Fruit fly (Drosophila melanogaster) whole organism, embryonic: Measurements from ENCODE around the gene CG31650.

Experiments used
- Atf3 ChIP-seq: fragments of 200-800 bp; sonication (Bioruptor generic); optimal IDR thresholded peaks from 3 replicates; lab custom pipeline; 2016; ENCODE audit warnings: missing biosample characterization, missing genetic modification characterization
- Awh ChIP-seq: fragments of 200-800 bp; sonication (Bioruptor generic); IDR thresholded peaks from 2 replicates; pipeline ENCODE4, ENCODE4 v1.3.6; 2022; ENCODE audit warnings: missing biosample characterization, missing genetic modification characterization
- BEAF-32 ChIP-seq: fragments of 200-800 bp; sonication (Bioruptor generic); optimal IDR thresholded peaks from 3 replicates; lab custom pipeline; 2017; ENCODE audit warnings: missing biosample characterization, missing genetic modification characterization, mild to moderate bottlenecking, moderate library complexity, missing genetic modification reagents
- CG10565 ChIP-seq: fragments of 200-800 bp; sonication (Bioruptor generic); optimal IDR thresholded peaks from 3 replicates; lab custom pipeline; 2016; ENCODE audit warnings: missing biosample characterization, mild to moderate bottlenecking, missing genetic modification characterization
- CG12104 ChIP-seq: fragments of 200-800 bp; sonication (Bioruptor generic); optimal IDR thresholded peaks from 3 replicates; lab custom pipeline; 2016; ENCODE audit warnings: missing biosample characterization, missing genetic modification characterization
- CG12219 ChIP-seq: fragments of 200-800 bp; sonication (Bioruptor generic); optimal IDR thresholded peaks from 3 replicates; lab custom pipeline; 2018; ENCODE audit warnings: missing biosample characterization, mild to moderate bottlenecking, missing genetic modification characterization
- CG12942 ChIP-seq: fragments of 200-800 bp; sonication (Bioruptor generic); optimal IDR thresholded peaks from 3 replicates; lab custom pipeline; 2016; ENCODE audit warnings: missing biosample characterization, missing genetic modification characterization
- CG13296 ChIP-seq: fragments of 200-800 bp; sonication (Bioruptor generic); optimal IDR thresholded peaks from 3 replicates; lab custom pipeline; 2018; ENCODE audit warnings: missing biosample characterization, mild to moderate bottlenecking, missing genetic modification characterization
- CG14050 ChIP-seq: fragments of 200-800 bp; sonication (Bioruptor generic); IDR thresholded peaks from 3 replicates; pipeline ENCODE4 v1.3.6; 2022; ENCODE audit warnings: missing biosample characterization, missing genetic modification characterization
- CG1529 ChIP-seq: fragments of 200-800 bp; sonication (Bioruptor generic); optimal IDR thresholded peaks from 3 replicates; lab custom pipeline; 2018; ENCODE audit warnings: missing biosample characterization, missing genetic modification characterization
- CG2116 ChIP-seq: fragments of 200-800 bp; sonication (Bioruptor generic); optimal IDR thresholded peaks from 3 replicates; lab custom pipeline; 2018; ENCODE audit warnings: missing biosample characterization, mild to moderate bottlenecking, missing genetic modification characterization
- CG2678 ChIP-seq: fragments of 200-800 bp; sonication (Bioruptor generic); optimal IDR thresholded peaks from 3 replicates; lab custom pipeline; 2019; ENCODE audit warnings: missing biosample characterization, mild to moderate bottlenecking, missing genetic modification characterization, moderate library complexity
- CG30020 ChIP-seq: fragments of 200-800 bp; optimal IDR thresholded peaks from 2 replicates; lab custom pipeline; 2019; ENCODE audit warnings: missing biosample characterization, mild to moderate bottlenecking, missing genetic modification characterization, moderate library complexity
- CG3163 ChIP-seq: fragments of 200-800 bp; sonication (Bioruptor generic); optimal IDR thresholded peaks from 3 replicates; lab custom pipeline; 2016; ENCODE audit warnings: missing biosample characterization, missing genetic modification characterization
- CG32772 ChIP-seq: fragments of 200-800 bp; sonication (Bioruptor generic); IDR thresholded peaks from 2 replicates; pipeline ENCODE4 v1.3.6; 2022; ENCODE audit warnings: missing biosample characterization, missing genetic modification characterization
- CG3847 ChIP-seq: fragments of 200-800 bp; sonication (Bioruptor generic); IDR thresholded peaks from 2 replicates; pipeline ENCODE4 v1.3.6; 2022; ENCODE audit warnings: missing biosample characterization, missing genetic modification characterization
- CG4282 ChIP-seq: fragments of 200-800 bp; sonication (Bioruptor generic); optimal IDR thresholded peaks from 2 replicates; lab custom pipeline; 2016; ENCODE audit warnings: missing biosample characterization, missing genetic modification characterization
- CG4854 ChIP-seq: fragments of 200-800 bp; sonication (Bioruptor generic); optimal IDR thresholded peaks from 2 replicates; lab custom pipeline; 2016; ENCODE audit warnings: missing biosample characterization, missing genetic modification characterization, inconsistent platforms
- CG5180 ChIP-seq: fragments of 200-800 bp; sonication (Bioruptor generic); optimal IDR thresholded peaks from 3 replicates; lab custom pipeline; 2017; ENCODE audit warnings: missing biosample characterization, missing genetic modification characterization, mild to moderate bottlenecking, moderate library complexity, missing genetic modification reagents
- CG6272 ChIP-seq: fragments of 200-800 bp; sonication (Bioruptor generic); IDR thresholded peaks from 2 replicates; pipeline ENCODE4 v1.3.6; 2022; ENCODE audit warnings: missing biosample characterization, missing genetic modification characterization
- CG6654 ChIP-seq: fragments of 200-800 bp; sonication (Bioruptor generic); optimal IDR thresholded peaks from 2 replicates; lab custom pipeline; 2017; ENCODE audit warnings: missing biosample characterization, mild to moderate bottlenecking, missing genetic modification characterization
- CG7839 ChIP-seq: fragments of 200-800 bp; sonication (Bioruptor generic); optimal IDR thresholded peaks from 3 replicates; lab custom pipeline; 2018; ENCODE audit warnings: missing biosample characterization, mild to moderate bottlenecking, missing genetic modification characterization, moderate library complexity
- H15 ChIP-seq: fragments of 200-800 bp; sonication (Bioruptor generic); IDR thresholded peaks from 3 replicates; pipeline ENCODE4 v1.3.6; 2022; ENCODE audit warnings: missing biosample characterization, missing genetic modification characterization
- H2.0 ChIP-seq: fragments of 200-800 bp; sonication (Bioruptor generic); IDR thresholded peaks from 2 replicates; pipeline ENCODE4 v1.3.6; 2022; ENCODE audit warnings: missing biosample characterization, missing genetic modification characterization
- Max ChIP-seq: fragments of 200-800 bp; sonication (Bioruptor generic); optimal IDR thresholded peaks from 2 replicates; lab custom pipeline; 2016; ENCODE audit warnings: missing biosample characterization, mild to moderate bottlenecking, missing genetic modification characterization
- NK7.1 ChIP-seq: fragments of 200-800 bp; sonication (Bioruptor generic); optimal IDR thresholded peaks from 3 replicates; lab custom pipeline; 2016; ENCODE audit warnings: missing biosample characterization, missing genetic modification characterization
- Nf-YA ChIP-seq: fragments of 200-800 bp; sonication (Bioruptor generic); IDR thresholded peaks from 2 replicates; pipeline ENCODE4 v1.3.6; 2022; ENCODE audit warnings: missing biosample characterization, missing genetic modification characterization
- Nf-YB ChIP-seq: fragments of 200-800 bp; sonication (Bioruptor generic); optimal IDR thresholded peaks from 3 replicates; lab custom pipeline; 2019; ENCODE audit warnings: missing biosample characterization, mild to moderate bottlenecking, missing genetic modification characterization, moderate library complexity
- Sin3A ChIP-seq: fragments of >200 bp; optimal IDR thresholded peaks from 2 replicates; lab custom pipeline; 2018
- Sox100B ChIP-seq: fragments of 200-800 bp; sonication (Bioruptor generic); optimal IDR thresholded peaks from 3 replicates; lab custom pipeline; 2018; ENCODE audit warnings: missing biosample characterization, mild to moderate bottlenecking, missing genetic modification characterization
- Sox102F ChIP-seq: fragments of 200-800 bp; sonication (Bioruptor generic); optimal IDR thresholded peaks from 2 replicates; lab custom pipeline; 2018; ENCODE audit warnings: missing biosample characterization, mild to moderate bottlenecking, missing genetic modification characterization, moderate library complexity
- TFAM ChIP-seq: fragments of 200-800 bp; sonication (Bioruptor generic); optimal IDR thresholded peaks from 2 replicates; lab custom pipeline; 2017; ENCODE audit warnings: missing biosample characterization, missing genetic modification characterization, inconsistent platforms
- Vsx1 ChIP-seq: fragments of 200-800 bp; sonication (Bioruptor generic); optimal IDR thresholded peaks from 2 replicates; lab custom pipeline; 2017; ENCODE audit warnings: missing biosample characterization, mild to moderate bottlenecking, missing genetic modification characterization, missing genetic modification reagents
- ab ChIP-seq: fragments of 200-800 bp; sonication (Bioruptor generic); optimal IDR thresholded peaks from 2 replicates; lab custom pipeline; 2016; ENCODE audit warnings: missing biosample characterization, missing genetic modification characterization
- ap ChIP-seq: fragments of 200-800 bp; sonication (Bioruptor generic); IDR thresholded peaks from 2 replicates; pipeline ENCODE4 v1.3.6; 2022; ENCODE audit warnings: missing biosample characterization, missing genetic modification characterization
- ash1 ChIP-seq: fragments of 200-800 bp; sonication (Bioruptor generic); optimal IDR thresholded peaks from 2 replicates; lab custom pipeline; 2018; ENCODE audit warnings: missing biosample characterization, mild to moderate bottlenecking, missing genetic modification characterization
- bigmax ChIP-seq: fragments of 200-800 bp; sonication (Bioruptor generic); optimal IDR thresholded peaks from 2 replicates; lab custom pipeline; 2018; ENCODE audit warnings: missing biosample characterization, mild to moderate bottlenecking, missing genetic modification characterization
- dati ChIP-seq: fragments of 200-800 bp; sonication (Bioruptor generic); IDR thresholded peaks from 2 replicates; pipeline ENCODE4 v1.3.6; 2022; ENCODE audit warnings: missing biosample characterization, missing genetic modification characterization
- dm ChIP-seq: fragments of 200-800 bp; sonication (Bioruptor generic); optimal IDR thresholded peaks from 3 replicates; lab custom pipeline; 2016; ENCODE audit warnings: missing biosample characterization, missing genetic modification characterization
- fd3F ChIP-seq: fragments of 200-800 bp; sonication (Bioruptor generic); optimal IDR thresholded peaks from 2 replicates; lab custom pipeline; 2018; ENCODE audit warnings: missing biosample characterization, mild to moderate bottlenecking, missing genetic modification characterization, moderate library complexity
- fd96Cb ChIP-seq: fragments of 200-800 bp; sonication (Bioruptor generic); optimal IDR thresholded peaks from 2 replicates; lab custom pipeline; 2018; ENCODE audit warnings: missing biosample characterization, mild to moderate bottlenecking, missing genetic modification characterization, moderate library complexity
- gce ChIP-seq: fragments of 200-800 bp; sonication (Bioruptor generic); IDR thresholded peaks from 3 replicates; pipeline ENCODE4 v1.3.6; 2022; ENCODE audit warnings: missing biosample characterization, missing genetic modification characterization
- gcm2 ChIP-seq: fragments of 200-800 bp; sonication (Bioruptor generic); optimal IDR thresholded peaks from 2 replicates; lab custom pipeline; 2016; ENCODE audit warnings: missing biosample characterization, missing genetic modification characterization
- grau ChIP-seq: fragments of 200-800 bp; optimal IDR thresholded peaks from 3 replicates; lab custom pipeline; 2019; ENCODE audit warnings: missing biosample characterization, mild to moderate bottlenecking, missing genetic modification characterization, moderate library complexity
- hth ChIP-seq: fragments of >200 bp; optimal IDR thresholded peaks from 2 replicates; lab custom pipeline; 2017; ENCODE audit warnings: inconsistent platforms
- inv ChIP-seq: fragments of 200-800 bp; sonication (Bioruptor generic); IDR thresholded peaks from 2 replicates; pipeline ENCODE4 v1.3.6; 2022; ENCODE audit warnings: missing biosample characterization, missing genetic modification characterization; ENCODE audit not compliant: partially characterized antibody
- nerfin-2 ChIP-seq: fragments of 200-800 bp; sonication (Bioruptor generic); IDR thresholded peaks from 2 replicates; pipeline ENCODE4 v1.3.6; 2022; ENCODE audit warnings: missing biosample characterization, missing genetic modification characterization; ENCODE audit not compliant: partially characterized antibody
- salm ChIP-seq: fragments of 200-800 bp; sonication (Bioruptor generic); optimal IDR thresholded peaks from 2 replicates; lab custom pipeline; 2018; ENCODE audit warnings: missing biosample characterization, mild to moderate bottlenecking, missing genetic modification characterization
- so ChIP-seq: fragments of 200-800 bp; sonication (Bioruptor generic); IDR thresholded peaks from 3 replicates; pipeline ENCODE4 v1.3.6; 2022; ENCODE audit warnings: missing biosample characterization, missing genetic modification characterization
- sr ChIP-seq: fragments of 200-800 bp; sonication (Bioruptor generic); IDR thresholded peaks from 3 replicates; pipeline ENCODE4 v1.3.6; 2022; ENCODE audit warnings: missing biosample characterization, missing genetic modification characterization
- tna ChIP-seq: fragments of 200-800 bp; sonication (Bioruptor generic); IDR thresholded peaks from 2 replicates; pipeline ENCODE4 v1.3.6; 2022; ENCODE audit warnings: missing biosample characterization, missing genetic modification characterization; ENCODE audit not compliant: partially characterized antibody

The CG31650 gene

DNA sequence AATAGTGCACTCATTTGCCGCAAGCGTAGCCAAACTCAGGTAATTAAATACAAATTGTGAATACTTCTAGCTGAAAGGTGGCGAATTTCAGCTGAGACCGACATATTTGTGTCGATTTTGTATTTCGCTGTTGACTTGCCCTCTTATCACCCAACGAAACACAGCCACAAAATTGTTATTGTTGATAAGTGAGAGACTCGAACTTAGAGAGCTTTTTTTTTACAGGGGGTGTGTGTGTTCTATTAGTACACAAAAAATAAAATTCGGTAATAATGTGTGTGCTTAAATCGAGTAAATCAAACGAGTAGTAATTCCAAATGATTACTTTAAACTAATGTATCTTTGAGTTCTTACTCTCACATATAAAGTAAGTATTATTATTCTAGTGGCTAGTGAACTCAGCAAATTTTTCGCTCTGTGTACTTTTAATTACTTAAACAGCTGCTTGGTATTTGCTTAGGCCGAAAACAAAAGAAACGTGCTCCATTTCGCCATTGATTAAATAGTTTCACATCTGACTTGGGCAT is 16.5 kb upstream of the CG31650 start (continued):
- TF ChIP-seq salm (tag; lab: Kevin White, UChicago) (peak; percentile 24), CG6272 (GFP tag; lab: Robert Waterston, UW) (no peak), ash1 (GFP tag; lab: Kevin White, UChicago) (no peak), CG30020 (tag; lab: Kevin White, UChicago) (no peak), CG10565 (no peak), NK7.1 (GFP tag; lab: Kevin White, UChicago) (peak; percentile 70), CG4282 (GFP tag; lab: Kevin White, UChicago) (no peak), gce (GFP tag; lab: Robert Waterston, UW) (0 out of 3 replicates have a peak, but pooled peaks have one; percentile 29), CG12104 (peak; percentile 51), CG4854 (GFP tag; lab: Kevin White, UChicago) (no peak), CG3847 (GFP tag; lab: Robert Waterston, UW) (peak; percentile 41; the same call in 1 of the 2 replicates), H15 (GFP tag; lab: Robert Waterston, UW) (0 out of 3 replicates have a peak, but pooled peaks have one; percentile 31), Nf-YB (GFP tag; lab: Kevin White, UChicago) (peak; percentile 42), TFAM (GFP tag; lab: Kevin White, UChicago) (no peak), CG12219 (GFP tag; lab: Kevin White, UChicago) (peak; percentile 52), ab (GFP tag; lab: Kevin White, UChicago) (no peak), CG32772 (GFP tag; lab: Robert Waterston, UW) (no peak), Sox100B (GFP tag; lab: Kevin White, UChicago) (peak; percentile 63), dati (GFP tag; lab: Robert Waterston, UW) (no peak), CG7839 (tag; lab: Kevin White, UChicago) (peak; percentile 80), CG6654 (GFP tag; lab: Kevin White, UChicago) (no peak), Awh (GFP tag; lab: Robert Waterston, UW) (peak; percentile 73), CG5180 (GFP tag; lab: Kevin White, UChicago) (peak; percentile 10), CG2116 (GFP tag; lab: Kevin White, UChicago) (no peak), Vsx1 (GFP tag; lab: Kevin White, UChicago) (peak; percentile 31), so (GFP tag; lab: Robert Waterston, UW) (peak; percentile 91), bigmax (no peak), ap (GFP tag; lab: Robert Waterston, UW) (peak; percentile 63), BEAF-32 (GFP tag; lab: Kevin White, UChicago) (no peak), Nf-YA (GFP tag; lab: Robert Waterston, UW) (no peak), CG13296 (GFP tag; lab: Kevin White, UChicago) (peak; percentile 71), Sin3A (lab: Kevin White, UChicago) (no peak), hth (lab: Kevin White, UChicago) (no peak), CG2678 (tag; lab: Kevin White, UChicago) (peak; percentile 80), CG12942 (GFP tag; lab: Kevin White, UChicago) (peak; percentile 33), CG1529 (GFP tag; lab: Kevin White, UChicago) (peak; percentile 4), CG3163 (peak; percentile 0), Max (GFP tag; lab: Kevin White, UChicago) (peak; percentile 25), nerfin-2 (no peak), CG14050 (0 out of 3 replicates have a peak, but pooled peaks have one; percentile 27), tna (no peak), gcm2 (GFP tag; lab: Kevin White, UChicago) (peak; percentile 37), Atf3 (GFP tag; lab: Kevin White, UChicago) (no peak), fd3F (GFP tag; lab: Kevin White, UChicago) (peak; percentile 9), fd96Cb (tag; lab: Kevin White, UChicago) (peak; percentile 66), grau (peak; percentile 61), H2.0 (GFP tag; lab: Robert Waterston, UW) (peak; percentile 49; the same call in 1 of the 2 replicates), inv (no peak), sr (no peak; the same call in 2 of the 3 replicates), Sox102F (GFP tag; lab: Kevin White, UChicago) (peak; percentile 67), dm (GFP tag; lab: Kevin White, UChicago) (no peak)
